Worm (Caenorhabditis elegans): ENCODE results near the gene C10C6.3.

Gene C10C6.3

DNA sequence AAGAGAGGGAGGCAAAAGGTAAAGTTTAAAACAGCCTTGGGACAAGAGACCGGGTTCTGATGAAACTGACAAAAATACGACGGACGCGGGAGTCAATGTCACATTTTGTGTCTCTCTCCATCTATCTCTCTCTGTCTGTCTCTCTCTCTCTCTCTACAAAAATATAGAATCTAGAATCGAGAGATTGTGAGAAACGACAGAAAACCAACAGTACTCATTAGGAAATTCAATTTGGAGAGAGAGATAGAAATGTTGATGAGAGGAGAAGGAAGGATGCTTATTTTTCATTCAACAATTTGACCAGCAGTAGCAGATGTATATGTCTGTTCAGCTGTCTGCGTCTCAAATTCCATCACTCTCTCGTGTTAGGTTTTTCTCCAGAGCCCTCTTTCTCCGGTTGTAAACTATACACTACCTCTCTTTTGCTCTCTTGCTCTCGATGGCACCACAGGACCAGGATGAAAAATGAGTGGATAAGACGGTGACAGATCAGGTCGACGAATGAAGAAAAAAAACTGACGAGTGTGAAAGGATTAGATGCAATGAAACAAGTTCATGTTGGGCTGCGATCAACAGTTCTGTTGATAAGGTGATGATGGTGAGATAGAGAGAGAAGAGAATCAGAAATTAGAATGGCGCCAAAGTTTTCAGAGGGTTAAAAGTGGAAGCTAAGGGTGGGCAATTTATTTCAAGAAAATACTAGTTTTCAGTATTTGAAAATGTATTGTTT is 24.8 kb upstream of the C10C6.3 start:
- TF ChIP-seq sma-3 (GFP tag; optimal IDR thresholded peaks at IDR 0.05) (peak; percentile 70), ztf-1 (GFP tag; conservative IDR thresholded peaks at IDR 0.05) (no peak), sem-4 (tag; optimal IDR thresholded peaks at IDR 0.05) (peak; percentile 38), nhr-25 (tag; optimal IDR thresholded peaks at IDR 0.05) (peak; percentile 94), nhr-6 (tag; optimal IDR thresholded peaks at IDR 0.05) (peak; percentile 73), lin-13 (GFP tag; optimal IDR thresholded peaks at IDR 0.05) (peak; percentile 20), zag-1 (tag; optimal IDR thresholded peaks at IDR 0.05) (no peak), mbf-1 (tag; optimal IDR thresholded peaks at IDR 0.05) (no peak), C34F6.9 (tag; optimal IDR thresholded peaks at IDR 0.05) (peak; percentile 42), nhr-10 (tag; optimal IDR thresholded peaks at IDR 0.05) (no peak), blmp-1 (tag; optimal IDR thresholded peaks at IDR 0.05; ENCODE audit: insufficient read depth) (peak; percentile 76), sma-9 (GFP tag; optimal IDR thresholded peaks at IDR 0.05) (peak; percentile 75), sma-9 (tag; optimal IDR thresholded peaks at IDR 0.05) (no peak), mdl-1 (tag; optimal IDR thresholded peaks at IDR 0.05) (no peak), lsy-2 (tag; optimal IDR thresholded peaks at IDR 0.05) (peak in 1 of 2 experiments; percentile 55), ceh-16 (tag; optimal IDR thresholded peaks at IDR 0.05) (peak; percentile 38), nhr-129 (tag; optimal IDR thresholded peaks at IDR 0.05) (peak; percentile 64), F13H6.1 (tag; optimal IDR thresholded peaks at IDR 0.05) (peak; percentile 35), nhr-21 (tag; optimal IDR thresholded peaks at IDR 0.05) (peak; percentile 62), nhr-237 (tag; optimal IDR thresholded peaks at IDR 0.05) (no peak), egl-27 (tag; optimal IDR thresholded peaks at IDR 0.05) (no peak), R02D3.7 (tag; optimal IDR thresholded peaks at IDR 0.05) (no peak), alr-1 (tag; optimal IDR thresholded peaks at IDR 0.05) (no peak)

DNA sequence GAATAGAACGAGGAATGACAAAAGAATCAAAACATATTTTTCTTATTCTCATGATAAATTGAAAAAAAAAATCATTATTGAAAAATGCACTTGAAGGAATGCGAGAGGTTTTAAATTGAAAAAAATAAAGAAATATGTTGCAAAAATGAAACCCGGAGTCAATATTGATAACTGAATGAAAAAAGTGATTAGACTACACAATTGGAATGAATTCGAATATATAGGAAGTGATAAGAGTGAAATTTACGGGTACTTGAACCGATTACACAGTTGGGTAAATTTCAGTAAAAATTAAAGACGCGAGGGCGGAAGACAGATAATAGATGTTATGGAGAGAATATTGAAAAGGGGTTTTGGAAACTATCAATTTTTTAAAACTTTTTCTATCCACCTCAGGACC is 24.1 kb upstream of the C10C6.3 start:
- TF ChIP-seq mbf-1 (tag; optimal IDR thresholded peaks at IDR 0.05) = no peak
- TF ChIP-seq sem-4 (tag; optimal IDR thresholded peaks at IDR 0.05) = no peak
- peak; percentile 73 for TF ChIP-seq fos-1 (tag; optimal IDR thresholded peaks at IDR 0.05)

DNA sequence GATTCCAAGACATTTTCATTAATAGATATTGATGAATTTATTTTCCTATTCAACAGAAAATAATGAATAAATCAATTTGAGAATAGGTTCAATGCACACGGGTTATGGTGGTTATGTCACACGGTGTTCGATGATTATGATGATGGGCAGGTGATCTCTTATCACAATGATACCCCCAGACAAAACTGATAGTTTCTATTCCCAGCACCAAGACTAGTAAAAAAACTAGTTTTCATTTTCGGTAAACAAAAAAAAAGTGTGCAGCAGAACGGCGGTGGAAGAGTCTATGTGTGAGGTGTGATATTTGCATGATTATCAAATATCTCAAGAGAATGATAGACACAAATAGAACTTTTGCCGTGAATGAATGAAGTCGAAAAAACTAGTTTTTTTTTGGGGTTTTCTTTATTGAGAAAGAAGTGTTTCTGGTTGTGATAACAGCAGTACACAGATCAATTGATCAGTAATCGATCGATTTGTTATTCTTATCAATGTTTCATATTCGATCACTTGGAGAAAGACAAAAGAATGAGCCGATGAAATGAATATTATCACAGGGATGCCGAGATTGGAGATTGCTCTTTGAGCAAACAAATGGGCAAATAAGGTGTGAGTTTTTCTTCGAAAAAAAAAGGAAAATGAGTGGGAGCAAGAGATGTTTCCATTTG is 23.0 kb upstream of the C10C6.3 start:
- TF ChIP-seq aly-2 (tag; optimal IDR thresholded peaks at IDR 0.05) = no peak
- TF ChIP-seq sma-9 (GFP tag; optimal IDR thresholded peaks at IDR 0.05) = peak; percentile 3
- TF ChIP-seq sma-9 (tag; optimal IDR thresholded peaks at IDR 0.05) = no peak

DNA sequence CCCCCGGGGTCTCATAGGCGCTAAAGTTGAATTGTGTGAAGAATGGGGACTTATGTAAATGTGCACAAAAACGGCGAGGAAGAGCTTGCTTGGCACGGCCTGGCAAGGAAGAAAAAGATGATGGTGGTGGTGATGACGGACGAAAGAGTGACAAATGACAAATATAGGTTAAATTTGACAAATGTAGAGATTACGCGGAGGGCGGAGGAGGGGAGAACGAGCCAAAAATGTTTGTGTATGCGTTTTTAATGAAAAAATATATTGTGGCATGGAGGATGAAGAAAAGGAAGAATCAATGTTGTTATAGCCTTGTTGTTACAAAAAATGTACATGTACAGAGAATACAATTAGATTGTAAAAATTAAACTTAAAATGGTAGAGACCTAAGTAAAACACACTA is 21.8 kb upstream of the C10C6.3 start:
- TF ChIP-seq mab-5 (tag; optimal IDR thresholded peaks at IDR 0.05) = peak; percentile 32
- TF ChIP-seq mbf-1 (tag; optimal IDR thresholded peaks at IDR 0.05) = no peak
- no peak for TF ChIP-seq nhr-11 (tag; optimal IDR thresholded peaks at IDR 0.05)
- no peak for TF ChIP-seq mdl-1 (tag; optimal IDR thresholded peaks at IDR 0.05)

DNA sequence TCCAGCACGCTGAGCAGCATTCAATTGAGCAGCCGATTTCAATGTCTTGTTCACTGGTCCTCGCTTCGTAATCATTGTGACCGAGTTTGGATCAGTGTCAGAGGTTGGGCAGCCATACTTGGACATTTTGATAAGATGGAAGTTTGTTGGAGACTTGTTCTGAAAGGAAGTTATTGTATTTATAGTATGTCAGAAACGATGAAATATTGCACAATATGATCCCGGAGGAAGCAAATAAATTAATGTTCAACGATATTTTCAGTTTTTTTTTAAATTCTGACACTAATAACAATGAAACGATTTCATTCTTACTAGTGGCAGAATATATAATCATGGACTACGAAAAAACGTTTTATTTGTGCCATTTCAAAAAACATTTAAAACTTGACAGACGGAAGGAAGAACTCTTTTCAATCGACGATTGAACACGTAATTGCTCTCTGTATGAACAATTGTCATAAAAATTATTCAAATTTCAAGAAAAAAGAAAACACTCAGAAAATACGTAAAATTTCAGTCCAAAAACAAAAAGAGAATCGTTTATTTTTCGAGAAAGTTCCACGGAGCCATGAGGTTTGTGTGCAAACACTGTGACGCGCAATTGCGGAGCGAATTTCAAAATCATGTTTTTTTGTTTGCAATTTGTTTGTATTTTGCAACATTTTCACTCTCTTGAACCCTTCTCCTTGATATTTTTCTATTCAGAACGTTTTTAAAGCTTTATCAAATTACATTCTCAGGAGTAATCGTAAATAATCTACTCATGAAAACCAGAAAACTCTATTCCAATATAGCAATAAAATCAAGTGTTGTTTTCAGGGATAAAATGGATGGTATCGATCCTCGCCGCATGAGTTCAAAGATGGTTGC is 15.2 kb upstream of the C10C6.3 start, which contains the start of the genes mbf-1 and nse-4:
TSS of gene mbf-1 (minus strand) at position 343 of the 870 bp plus-strand sequence.
TSS of gene nse-4 (plus strand) at position 820 of the 870 bp plus-strand sequence.
- TF ChIP-seq unc-55 (GFP tag; optimal IDR thresholded peaks at IDR 0.05) (peak; percentile 71), unc-39 (tag; optimal IDR thresholded peaks at IDR 0.05) (no peak), mdl-1 (tag; optimal IDR thresholded peaks at IDR 0.05) (no peak), sma-9 (GFP tag; optimal IDR thresholded peaks at IDR 0.05) (peak; percentile 35), sma-9 (tag; optimal IDR thresholded peaks at IDR 0.05) (no peak), ztf-11 (tag; optimal IDR thresholded peaks at IDR 0.05) (no peak), nhr-129 (tag; optimal IDR thresholded peaks at IDR 0.05) (peak; percentile 65), nhr-25 (tag; optimal IDR thresholded peaks at IDR 0.05) (peak; percentile 39), nhr-21 (tag; optimal IDR thresholded peaks at IDR 0.05) (peak; percentile 7), ama-1 (optimal IDR thresholded peaks at IDR 0.05) (peak; percentile 67), fos-1 (tag; optimal IDR thresholded peaks at IDR 0.05) (peak; percentile 56), egl-27 (tag; optimal IDR thresholded peaks at IDR 0.05) (no peak), dmd-4 (tag; optimal IDR thresholded peaks at IDR 0.05) (no peak), ztf-4 (tag; optimal IDR thresholded peaks at IDR 0.05) (peak; percentile 48), sma-3 (GFP tag; optimal IDR thresholded peaks at IDR 0.05) (peak; percentile 56), gmeb-1 (tag; optimal IDR thresholded peaks at IDR 0.05) (peak; percentile 76), nhr-12 (tag; optimal IDR thresholded peaks at IDR 0.05) (no peak), lin-11 (tag; optimal IDR thresholded peaks at IDR 0.05) (no peak), lin-39 (tag; optimal IDR thresholded peaks at IDR 0.05) (no peak), nhr-11 (tag; optimal IDR thresholded peaks at IDR 0.05) (no peak), sem-4 (tag; optimal IDR thresholded peaks at IDR 0.05) (peak; percentile 20), skn-1 (tag; optimal IDR thresholded peaks at IDR 0.05) (peak; percentile 12), F13H6.1 (tag; optimal IDR thresholded peaks at IDR 0.05) (peak; percentile 23), ZK546.5 (tag; optimal IDR thresholded peaks at IDR 0.05) (no peak), Y55F3AM.14 (GFP tag; optimal IDR thresholded peaks at IDR 0.05) (no peak), ceh-82 (tag; optimal IDR thresholded peaks at IDR 0.05) (no peak), C34F6.9 (tag; optimal IDR thresholded peaks at IDR 0.05) (peak; percentile 94)
